Worm (Caenorhabditis elegans): ENCODE measurements around the gene F08H9.4.

DNA sequence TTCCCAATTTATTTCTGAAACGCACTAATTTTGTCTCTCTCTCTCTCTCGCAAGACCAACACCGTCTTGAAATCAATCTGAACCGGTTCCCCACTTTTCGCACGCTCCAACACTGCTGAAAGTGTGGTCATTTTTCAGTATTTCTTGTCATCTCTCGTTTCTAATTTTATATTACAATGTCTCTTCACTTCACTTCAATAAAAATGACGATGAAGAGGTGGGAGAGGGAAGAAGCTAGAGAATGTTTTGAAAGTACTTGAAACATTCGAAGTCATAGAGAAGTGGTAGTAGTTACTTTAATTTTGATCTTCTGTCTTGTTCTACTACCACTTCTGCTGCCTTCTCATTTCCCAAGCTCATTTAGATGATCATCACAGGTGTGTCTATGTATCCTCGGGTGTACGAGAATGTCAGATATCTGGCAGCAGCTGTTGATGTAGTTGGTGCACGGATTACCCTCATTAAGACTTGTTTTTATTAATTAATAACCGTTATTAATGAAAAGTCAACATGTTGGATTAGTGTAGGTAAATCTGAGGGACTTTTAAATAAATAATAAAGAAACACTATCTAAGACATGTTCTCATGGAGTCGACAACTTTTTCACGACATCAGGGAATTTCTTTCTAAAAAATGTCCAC is 26.0 kb downstream of the F08H9.4 start:
- TF ChIP-seq unc-3 (GFP tag; conservative IDR thresholded peaks at IDR 0.05) (no peak), unc-3 (tag; optimal IDR thresholded peaks at IDR 0.05) (no peak), ets-4 (tag; optimal IDR thresholded peaks at IDR 0.05) (no peak), pax-1 (tag; optimal IDR thresholded peaks at IDR 0.05) (no peak), nhr-232 (tag; optimal IDR thresholded peaks at IDR 0.05) (no peak), C08G9.2 (tag; optimal IDR thresholded peaks at IDR 0.05) (no peak), pag-3 (tag; optimal IDR thresholded peaks at IDR 0.05; ENCODE audit: borderline replicate concordance) (no peak)

Data from whole organism, late embryonic.